Worm (Caenorhabditis elegans) whole organism, young adult: ENCODE results near the gene dct-7.

Source experiments
- B0019.2 ChIP-seq: fragments of 200-800 bp; sonication (Bioruptor generic); conservative IDR thresholded peaks from 2 replicates; pipeline ENCODE4 v1.3.6; 2022; ENCODE audit warnings: missing genetic modification reagents, missing genetic modification characterization, missing compliant biosample characterization
- F33H1.4 ChIP-seq: fragments of 200-800 bp; sonication (Bioruptor generic); IDR thresholded peaks from 2 replicates; pipeline ENCODE4 v1.3.6; 2022; ENCODE audit warnings: missing genetic modification reagents, missing genetic modification characterization, missing compliant biosample characterization
- F49E8.2 ChIP-seq: sonication (generic microtip); optimal IDR thresholded peaks from 3 replicates; lab custom pipeline; 2017; ENCODE audit warnings: missing genetic modification characterization, mild to moderate bottlenecking, missing compliant biosample characterization, antibody characterized with exemption, moderate library complexity; ENCODE audit not compliant: insufficient read depth
- Y79H2A.3 ChIP-seq: fragments of 200-800 bp; sonication (Bioruptor generic); conservative IDR thresholded peaks from 2 replicates; pipeline ENCODE4 v1.3.6; 2022; ENCODE audit warnings: missing genetic modification reagents, missing genetic modification characterization, missing compliant biosample characterization
- atf-7 ChIP-seq: sonication (generic microtip); optimal IDR thresholded peaks from 2 replicates; lab custom pipeline; 2017; ENCODE audit warnings: mild to moderate bottlenecking, missing genetic modification characterization, missing compliant biosample characterization
- ceh-79 ChIP-seq: sonication (generic microtip); optimal IDR thresholded peaks from 2 replicates; lab custom pipeline; 2017; ENCODE audit warnings: mild to moderate bottlenecking, missing genetic modification characterization, missing compliant biosample characterization
- ekl-4 ChIP-seq: fragments of 200-800 bp; sonication (Bioruptor generic); IDR thresholded peaks from 2 replicates; pipeline ENCODE4 v1.3.6; 2022; ENCODE audit warnings: missing genetic modification reagents, missing genetic modification characterization, missing compliant biosample characterization
- him-1 ChIP-seq: sonication (generic microtip); optimal IDR thresholded peaks from 2 replicates; lab custom pipeline; 2016; ENCODE audit warnings: missing genotype, missing genetic modification reagents, missing genetic modification characterization, missing compliant biosample characterization
- hmg-20 ChIP-seq: fragments of 200-800 bp; sonication (Bioruptor generic); IDR thresholded peaks from 2 replicates; pipeline ENCODE4 v1.3.6; 2022; ENCODE audit warnings: missing genetic modification reagents, missing genetic modification characterization, missing compliant biosample characterization
- let-607 ChIP-seq, 2 experiments: fragments of 200-800 bp in 1 of 2; sonication (Bioruptor generic) in 1 of 2; sonication (generic microtip) in 1 of 2; optimal IDR thresholded peaks; 2 replicates each; lab custom pipeline; 2016 to 2018; ENCODE audit warnings: mild to moderate bottlenecking in 2 of 2, missing compliant biosample characterization in 2 of 2, missing genetic modification characterization in 2 of 2, moderate library complexity in 2 of 2, missing genotype in 1 of 2
- lir-1 ChIP-seq: fragments of 200-800 bp; sonication (Bioruptor generic); conservative IDR thresholded peaks from 2 replicates; pipeline ENCODE4 v1.3.6; 2022; ENCODE audit warnings: missing genetic modification reagents, missing genetic modification characterization, missing compliant biosample characterization
- snpc-4 ChIP-seq, 5 experiments: fragments of 150-350 bp in 1 of 5; sonication (generic microtip) in 4 of 5; optimal IDR thresholded peaks; 2 replicates each; lab custom pipeline; 2014 to 2018; ENCODE audit warnings: missing genetic modification characterization in 5 of 5, missing biosample characterization in 3 of 5, antibody characterized with exemption in 2 of 5, mild to moderate bottlenecking in 2 of 5, missing compliant biosample characterization in 2 of 5, missing genotype in 2 of 5, moderate library complexity in 2 of 5, missing genetic modification reagents in 1 of 5

ce11 chrIV:4316813-4317408 is 26.5 kb upstream of the dct-7 start, which contains the start of gene Y24D9B.1:
- TF ChIP-seq ekl-4 (peak; percentile 47; the same call in 1 of the 2 replicates), let-607 (tag; optimal IDR thresholded peaks at IDR 0.05; lab: Kevin White, UChicago) (no peak), F33H1.4 (GFP tag; lab: Robert Waterston, UW) (peak; percentile 5; the same call in 1 of the 2 replicates), B0019.2 (GFP tag; lab: Robert Waterston, UW) (no peak), F49E8.2 (tag; lab: Kevin White, UChicago) (peak; percentile 3), snpc-4 (GFP tag; optimal IDR thresholded peaks at IDR 0.05; lab: Kevin White, UChicago) (no peak), snpc-4 (tag; optimal IDR thresholded peaks at IDR 0.05; lab: Kevin White, UChicago) (no peak), hmg-20 (GFP tag; lab: Robert Waterston, UW) (no peak), lir-1 (GFP tag; lab: Robert Waterston, UW) (no peak), him-1 (no peak), ceh-79 (tag; lab: Kevin White, UChicago) (no peak), atf-7 (no peak), Y79H2A.3 (GFP tag; lab: Robert Waterston, UW) (no peak)
